Fruit fly (Drosophila melanogaster) whole organism: ENCODE measurements around the gene Mdr65.

Experiments used
- CG8478 ChIP-seq: fragments of >200 bp; optimal IDR thresholded peaks from 2 replicates; lab custom pipeline; 2018; ENCODE audit warnings: inconsistent platforms
- Dll ChIP-seq: fragments of >200 bp; optimal IDR thresholded peaks from 2 replicates; lab custom pipeline; 2017
- EcR ChIP-seq, 2 experiments: fragments of >200 bp; optimal IDR thresholded peaks; 2 replicates each; lab custom pipeline; 2017; ENCODE audit warnings: missing biosample characterization in 2 of 2, missing genetic modification characterization in 2 of 2, missing genetic modification reagents in 2 of 2
- pan ChIP-seq: fragments of >200 bp; optimal IDR thresholded peaks from 2 replicates; lab custom pipeline; 2017
- psq ChIP-seq: fragments of >200 bp; optimal IDR thresholded peaks from 2 replicates; lab custom pipeline; 2017
- usp ChIP-seq: fragments of >200 bp; optimal IDR thresholded peaks from 2 replicates; lab custom pipeline; 2017; ENCODE audit warnings: missing biosample characterization, missing genetic modification characterization, mixed read lengths

The Mdr65 gene

DNA sequence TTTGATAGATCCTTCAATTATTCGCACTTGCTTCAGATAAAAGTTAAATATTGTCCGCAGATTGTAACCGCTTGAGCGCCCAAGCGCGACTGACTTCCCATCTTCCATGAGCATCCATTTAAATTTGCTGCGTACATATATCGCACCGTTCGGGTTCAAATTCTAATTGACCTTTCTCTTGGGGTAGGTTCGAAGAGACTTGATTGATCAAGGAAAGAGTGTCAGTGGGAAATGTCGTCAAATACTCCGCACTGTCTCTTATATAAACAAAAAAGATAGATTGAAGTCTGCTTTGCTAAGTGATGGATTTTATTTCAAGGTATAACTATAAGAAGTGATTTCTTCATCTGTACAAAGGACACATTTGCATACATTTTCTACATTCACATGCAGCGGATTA lies at the start of gene Mdr65:
Mdr65 (minus strand) TSS at position 101 of the 400 bp plus-strand sequence.
- TF ChIP-seq Dll = no peak
- TF ChIP-seq psq (lab: Kevin White, UChicago) = no peak
- TF ChIP-seq EcR (GFP tag; optimal IDR thresholded peaks at IDR 0.05; lab: Kevin White, UChicago) = no peak

DNA sequence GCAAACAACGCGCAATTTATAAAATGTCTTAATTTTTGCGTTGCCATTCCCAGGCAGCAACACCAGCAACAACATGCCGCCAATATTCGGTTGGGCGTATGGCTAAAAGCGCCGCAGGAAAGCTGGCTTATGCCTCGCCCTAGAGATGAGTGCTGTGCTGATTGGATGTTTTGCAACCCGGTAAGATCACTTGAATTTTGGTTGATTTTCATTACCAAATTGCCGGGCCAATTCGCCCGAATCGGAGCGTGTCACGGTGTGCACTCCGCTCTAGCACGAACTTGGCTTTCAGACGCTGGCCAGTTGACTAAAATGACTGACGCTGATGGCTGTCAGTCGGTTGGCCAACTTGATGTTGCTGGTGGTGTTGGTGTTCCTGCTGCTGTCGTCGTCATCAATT lies 39.9 kb upstream of the Mdr65 start:
- TF ChIP-seq pan (lab: Kevin White, UChicago) (no peak), CG8478 (lab: Kevin White, UChicago) (no peak), usp (no peak), EcR (GFP tag; optimal IDR thresholded peaks at IDR 0.05; lab: Kevin White, UChicago) (no peak), Dll (no peak), psq (lab: Kevin White, UChicago) (no peak)

- TF ChIP-seq psq (lab: Kevin White, UChicago) (no peak), EcR (GFP tag; optimal IDR thresholded peaks at IDR 0.05; lab: Kevin White, UChicago) (no peak), CG8478 (lab: Kevin White, UChicago) (no peak), pan (lab: Kevin White, UChicago) (no peak), usp (no peak), Dll (no peak)
These were observed 29.9 kb upstream of the Mdr65 start, which contains the start of gene CG43168 for dm6 chr3L:6275487-6275886. Gene CG43168 (plus strand): TSS chr3L:6275787.

dm6 chr3L:6274929-6275328 lies 29.4 kb upstream of the Mdr65 start:
- TF ChIP-seq EcR (GFP tag; optimal IDR thresholded peaks at IDR 0.05; lab: Kevin White, UChicago) = no peak
- TF ChIP-seq usp = no peak
- TF ChIP-seq Dll = no peak
- no peak for TF ChIP-seq pan (lab: Kevin White, UChicago)
- TF ChIP-seq psq (lab: Kevin White, UChicago) = no peak
- no peak for TF ChIP-seq CG8478 (lab: Kevin White, UChicago)

dm6 chr3L:6270283-6270682 lies 24.7 kb upstream of the Mdr65 start:
- no peak for TF ChIP-seq CG8478 (lab: Kevin White, UChicago)
- no peak for TF ChIP-seq EcR (GFP tag; optimal IDR thresholded peaks at IDR 0.05; lab: Kevin White, UChicago)
- TF ChIP-seq Dll = no peak
- no peak for TF ChIP-seq pan (lab: Kevin White, UChicago)
- no peak for TF ChIP-seq psq (lab: Kevin White, UChicago)
- TF ChIP-seq usp = no peak

- no peak for TF ChIP-seq Dll
- TF ChIP-seq usp = no peak
- TF ChIP-seq pan (lab: Kevin White, UChicago) = no peak
- no peak for TF ChIP-seq EcR (GFP tag; optimal IDR thresholded peaks at IDR 0.05; lab: Kevin White, UChicago)
- TF ChIP-seq psq (lab: Kevin White, UChicago) = no peak
- TF ChIP-seq CG8478 (lab: Kevin White, UChicago) = no peak
These were observed 23.5 kb upstream of the Mdr65 start for dm6 chr3L:6269003-6269402.

DNA sequence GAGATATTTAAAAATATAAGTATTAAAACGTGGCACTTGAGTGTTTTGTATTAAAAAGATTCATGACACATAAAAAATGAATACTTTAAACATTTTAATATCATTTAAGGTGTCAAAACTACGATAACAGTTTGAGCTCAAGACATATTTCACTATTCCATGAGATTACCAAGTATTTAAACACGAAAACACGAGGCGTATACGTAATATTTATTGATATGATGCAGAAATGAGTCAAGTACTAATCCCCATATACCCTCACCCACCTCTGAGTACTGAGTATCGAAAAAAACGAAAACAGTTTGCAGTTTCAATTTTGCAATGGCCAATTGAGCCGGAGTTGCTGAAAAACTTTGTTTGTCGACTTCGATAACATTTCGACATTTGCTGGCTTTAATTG lies 22.5 kb upstream of the Mdr65 start:
- TF ChIP-seq pan (lab: Kevin White, UChicago) = no peak
- TF ChIP-seq usp = no peak
- no peak for TF ChIP-seq psq (lab: Kevin White, UChicago)
- no peak for TF ChIP-seq Dll
- TF ChIP-seq CG8478 (lab: Kevin White, UChicago) = no peak
- no peak for TF ChIP-seq EcR (GFP tag; optimal IDR thresholded peaks at IDR 0.05; lab: Kevin White, UChicago)

- TF ChIP-seq Dll = no peak
- no peak for TF ChIP-seq EcR (GFP tag; optimal IDR thresholded peaks at IDR 0.05; lab: Kevin White, UChicago)
- TF ChIP-seq CG8478 (lab: Kevin White, UChicago) = no peak
- no peak for TF ChIP-seq psq (lab: Kevin White, UChicago)
- no peak for TF ChIP-seq usp
- TF ChIP-seq pan (lab: Kevin White, UChicago) = no peak
These were observed 22.0 kb upstream of the Mdr65 start for dm6 chr3L:6267509-6267908.

DNA sequence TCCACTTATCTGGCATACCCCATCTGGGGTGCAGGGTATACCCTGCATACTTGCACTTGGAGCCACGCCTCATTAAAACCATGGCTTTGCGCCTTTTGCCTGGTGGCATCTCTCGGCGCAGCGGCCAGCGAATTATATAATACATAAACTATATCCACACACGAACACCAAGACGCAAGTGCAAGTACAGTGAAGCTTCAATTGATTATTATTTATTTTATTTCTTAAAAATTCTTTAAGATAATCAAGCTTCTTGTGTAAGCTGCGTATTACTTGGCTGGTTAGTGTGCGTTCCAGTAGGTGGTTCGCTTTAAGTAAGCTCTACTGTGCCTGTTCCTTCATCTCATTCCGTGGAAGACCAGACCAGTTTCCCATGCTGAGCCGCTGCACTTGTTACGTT lies 20.8 kb upstream of the Mdr65 start:
- TF ChIP-seq usp (no peak), Dll (no peak), pan (lab: Kevin White, UChicago) (no peak), EcR (GFP tag; optimal IDR thresholded peaks at IDR 0.05; lab: Kevin White, UChicago) (no peak), psq (lab: Kevin White, UChicago) (no peak), CG8478 (lab: Kevin White, UChicago) (no peak)

DNA sequence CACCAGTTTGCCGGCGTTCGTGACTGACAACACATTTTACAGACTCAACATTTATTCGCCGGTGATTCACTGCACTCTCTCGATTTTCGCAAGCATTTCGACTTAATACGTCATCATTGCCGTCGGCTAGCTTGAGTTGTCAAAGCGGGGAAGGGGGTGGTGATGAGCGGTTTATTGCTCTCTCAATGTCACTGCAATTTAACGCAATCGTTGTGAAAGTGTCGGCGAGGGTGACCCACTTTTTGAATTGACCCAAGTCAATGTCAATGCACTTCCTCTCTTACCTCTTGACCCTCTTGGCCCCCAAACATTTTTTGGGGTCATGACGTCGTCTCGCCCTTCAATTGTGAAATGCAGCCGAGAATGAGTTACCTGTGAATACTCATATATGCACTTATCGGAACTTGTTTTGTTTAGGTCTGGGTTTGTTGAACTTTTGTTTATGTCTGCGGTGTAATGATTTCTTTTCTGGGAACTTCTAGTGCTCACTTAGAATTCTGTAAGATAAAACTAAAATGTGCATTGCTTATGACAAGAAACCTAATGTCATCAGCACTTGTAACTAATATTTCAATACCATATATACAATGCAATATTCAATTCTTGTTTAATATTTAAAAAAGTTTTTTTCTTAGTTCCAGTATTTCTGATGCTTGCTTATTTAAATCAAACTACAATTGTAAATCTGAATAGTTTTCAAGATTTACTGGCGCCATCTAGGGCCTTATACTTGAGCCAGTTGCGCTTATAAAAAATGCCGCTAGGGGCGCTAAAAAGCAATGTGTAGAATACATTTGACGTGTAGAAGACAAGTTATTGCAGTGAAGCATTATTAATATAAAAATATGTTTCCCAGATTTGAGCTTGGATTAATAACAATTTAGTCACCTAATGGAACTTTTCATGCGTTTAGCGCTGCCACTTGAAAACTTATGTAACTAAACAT lies 18.6 kb upstream of the Mdr65 start:
- peak; percentile 76 to 84 for TF ChIP-seq EcR (GFP tag; optimal IDR thresholded peaks at IDR 0.05; lab: Kevin White, UChicago)
- TF ChIP-seq CG8478 (lab: Kevin White, UChicago) = no peak

- TF ChIP-seq psq (lab: Kevin White, UChicago) (no peak), usp (no peak), CG8478 (lab: Kevin White, UChicago) (no peak), Dll (no peak), EcR (GFP tag; optimal IDR thresholded peaks at IDR 0.05; lab: Kevin White, UChicago) (no peak), pan (lab: Kevin White, UChicago) (no peak)
These were observed 17.9 kb upstream of the Mdr65 start for dm6 chr3L:6263470-6263869.

- peak; percentile 61 for TF ChIP-seq Dll
- no peak for TF ChIP-seq pan (lab: Kevin White, UChicago)
These were observed 17.3 kb upstream of the Mdr65 start, which contains the start of gene Ldh for dm6 chr3L:6262644-6263404. Gene Ldh (minus strand): TSS chr3L:6262694.
